Worm (Caenorhabditis elegans) whole organism, young adult: ENCODE measurements around the gene unc-6.

Experiments
- F10E7.11 ChIP-seq: sonication (generic microtip); optimal IDR thresholded peaks from 2 replicates; lab custom pipeline; 2017; ENCODE audit warnings: mild to moderate bottlenecking, missing genetic modification characterization, moderate library complexity, missing compliant biosample characterization
- F39B2.1 ChIP-seq: fragments of 200-800 bp; sonication (Bioruptor generic); IDR thresholded peaks from 2 replicates; pipeline ENCODE4 v1.3.6; 2022; ENCODE audit warnings: missing genetic modification reagents, missing genetic modification characterization, missing compliant biosample characterization
- K12H6.12 ChIP-seq: fragments of 200-800 bp; sonication (Bioruptor generic); optimal IDR thresholded peaks from 2 replicates; lab custom pipeline; 2018; ENCODE audit warnings: mild to moderate bottlenecking, missing genetic modification characterization, missing compliant biosample characterization
- T07F8.4 ChIP-seq: sonication (generic microtip); optimal IDR thresholded peaks from 2 replicates; lab custom pipeline; 2016; ENCODE audit warnings: mild to moderate bottlenecking, missing genetic modification characterization, moderate library complexity, missing compliant biosample characterization
- ama-1 ChIP-seq, 3 experiments: fragments of 150-350 bp in 1 of 3; sonication (generic microtip) in 2 of 3; optimal IDR thresholded peaks; 2 replicates each; lab custom pipeline; 2014 to 2018; ENCODE audit warnings: missing biosample characterization in 2 of 3, missing genetic modification characterization in 2 of 3, missing genetic modification reagents in 2 of 3

ce11 chrX:6916150-6916549 is 26.7 kb downstream of the unc-6 start:
- TF ChIP-seq K12H6.12 (tag; lab: Kevin White, UChicago) (no peak), F10E7.11 (tag; lab: Kevin White, UChicago) (no peak), F39B2.1 (GFP tag; lab: Robert Waterston, UW) (no peak), T07F8.4 (no peak), ama-1 (optimal IDR thresholded peaks at IDR 0.05; lab: Kevin White, UChicago) (no peak), ama-1 (GFP tag; optimal IDR thresholded peaks at IDR 0.05; lab: Kevin White, UChicago) (no peak)
